Worm (Caenorhabditis elegans) whole organism, L1 larva: ENCODE data around the gene K01G5.8.

Experiments used
- aha-1 ChIP-seq: fragments of 150-350 bp; optimal IDR thresholded peaks from 2 replicates; lab custom pipeline; 2014; ENCODE audit warnings: missing biosample characterization, missing genetic modification characterization
- ama-1 ChIP-seq: fragments of 150-350 bp; optimal IDR thresholded peaks from 2 replicates; lab custom pipeline; 2014
- ceh-63 ChIP-seq: fragments of 200-800 bp; sonication (Bioruptor generic); optimal IDR thresholded peaks from 2 replicates; lab custom pipeline; 2018; ENCODE audit warnings: mild to moderate bottlenecking, missing genetic modification characterization, missing compliant biosample characterization
- ceh-8 ChIP-seq: fragments of 200-800 bp; sonication (Bioruptor generic); optimal IDR thresholded peaks from 2 replicates; lab custom pipeline; 2018; ENCODE audit warnings: mild to moderate bottlenecking, missing genetic modification characterization, moderate library complexity, missing compliant biosample characterization
- ces-1 ChIP-seq: fragments of 150-350 bp; optimal IDR thresholded peaks from 2 replicates; lab custom pipeline; 2014; ENCODE audit warnings: missing biosample characterization, missing genetic modification reagents, missing genetic modification characterization
- dsc-1 ChIP-seq: sonication (generic microtip); optimal IDR thresholded peaks from 2 replicates; lab custom pipeline; 2016; ENCODE audit warnings: mild to moderate bottlenecking, missing genetic modification characterization, missing compliant biosample characterization
- efl-1 ChIP-seq, 4 experiments: fragments of 150-350 bp; optimal IDR thresholded peaks in 3 of 4; peaks in 1 of 4; 1 replicate in 1 of 4; 2 replicates in 3 of 4; lab custom pipeline; 2014; ENCODE audit warnings: missing biosample characterization in 2 of 4, missing genetic modification characterization in 2 of 4, missing genetic modification reagents in 2 of 4
- egl-27 ChIP-seq, 2 experiments: fragments of 150-350 bp in 1 of 2; sonication (generic microtip); optimal IDR thresholded peaks; 3 replicates each; lab custom pipeline; 2017 to 2018; ENCODE audit warnings: missing biosample characterization in 2 of 2, missing genetic modification characterization in 2 of 2, missing genetic modification reagents in 2 of 2
- elt-3 ChIP-seq, 6 experiments: fragments of 150-350 bp in 1 of 6; sonication (generic microtip); optimal IDR thresholded peaks; 2 replicates each; lab custom pipeline; 2017 to 2018; ENCODE audit warnings: missing biosample characterization in 6 of 6, missing genetic modification characterization in 6 of 6, inconsistent platforms in 1 of 6
- fkh-4 ChIP-seq: sonication (generic microtip); optimal IDR thresholded peaks from 2 replicates; lab custom pipeline; 2016; ENCODE audit warnings: missing compliant biosample characterization, missing genetic modification characterization, borderline replicate concordance
- fkh-8 ChIP-seq: sonication (generic microtip); optimal IDR thresholded peaks from 2 replicates; lab custom pipeline; 2016; ENCODE audit warnings: mild to moderate bottlenecking, missing genetic modification characterization, missing compliant biosample characterization
- grh-1 ChIP-seq: fragments of 200-800 bp; sonication (Bioruptor generic); IDR thresholded peaks from 2 replicates; pipeline ENCODE4 v1.3.6; 2022; ENCODE audit warnings: missing genetic modification reagents, missing genetic modification characterization, missing compliant biosample characterization
- hlh-17 ChIP-seq: fragments of 200-800 bp; sonication (Bioruptor generic); optimal IDR thresholded peaks from 2 replicates; lab custom pipeline; 2018; ENCODE audit warnings: missing genetic modification characterization, mild to moderate bottlenecking, missing compliant biosample characterization, moderate library complexity, borderline replicate concordance
- hlh-4 ChIP-seq: sonication (generic microtip); optimal IDR thresholded peaks from 2 replicates; lab custom pipeline; 2016; ENCODE audit warnings: mild to moderate bottlenecking, missing genetic modification characterization, missing compliant biosample characterization
- irx-1 ChIP-seq: sonication (generic microtip); optimal IDR thresholded peaks from 2 replicates; lab custom pipeline; 2016; ENCODE audit warnings: missing genetic modification characterization, missing compliant biosample characterization
- isw-1 ChIP-seq: fragments of 200-800 bp; sonication (Bioruptor generic); IDR thresholded peaks from 2 replicates; pipeline ENCODE4 v1.3.6; 2022; ENCODE audit warnings: missing genetic modification characterization, missing compliant biosample characterization
- lin-14 ChIP-seq: fragments of 200-800 bp; sonication (Bioruptor generic); optimal IDR thresholded peaks from 2 replicates; lab custom pipeline; 2018; ENCODE audit warnings: mild to moderate bottlenecking, missing genetic modification characterization, moderate library complexity, missing compliant biosample characterization
- lir-3 ChIP-seq: sonication (generic microtip); optimal IDR thresholded peaks from 2 replicates; lab custom pipeline; 2016; ENCODE audit warnings: mild to moderate bottlenecking, missing genetic modification characterization, moderate library complexity, missing compliant biosample characterization; ENCODE audit not compliant: poor library complexity
- lsy-2 ChIP-seq, 2 experiments: fragments of 150-350 bp; optimal IDR thresholded peaks; 2 replicates each; lab custom pipeline; 2014; ENCODE audit warnings: missing biosample characterization in 2 of 2, missing genetic modification characterization in 2 of 2
- mef-2 ChIP-seq: fragments of 150-350 bp; optimal IDR thresholded peaks from 2 replicates; lab custom pipeline; 2014; ENCODE audit warnings: missing biosample characterization, missing genetic modification characterization
- mep-1 ChIP-seq: fragments of 150-350 bp; optimal IDR thresholded peaks from 2 replicates; lab custom pipeline; 2014; ENCODE audit warnings: missing biosample characterization, missing genetic modification characterization
- nhr-11 ChIP-seq: fragments of 150-350 bp; optimal IDR thresholded peaks from 2 replicates; lab custom pipeline; 2014; ENCODE audit warnings: missing biosample characterization, missing genetic modification characterization
- nhr-19 ChIP-seq: fragments of 200-800 bp; sonication (Bioruptor generic); conservative IDR thresholded peaks from 2 replicates; pipeline ENCODE4 v1.3.6; 2022; ENCODE audit warnings: missing genetic modification characterization, missing compliant biosample characterization
- nhr-28 ChIP-seq: fragments of 150-350 bp; optimal IDR thresholded peaks from 2 replicates; lab custom pipeline; 2014; ENCODE audit warnings: missing biosample characterization, missing genetic modification characterization
- nhr-47 ChIP-seq: sonication (generic microtip); optimal IDR thresholded peaks from 2 replicates; lab custom pipeline; 2016; ENCODE audit warnings: mild to moderate bottlenecking, missing genetic modification characterization, moderate library complexity, missing compliant biosample characterization
- nhr-85 ChIP-seq: sonication (generic microtip); peaks from one replicate; lab custom pipeline; 2016; ENCODE audit warnings: missing genetic modification characterization, inconsistent platforms, missing compliant biosample characterization
- pax-3 ChIP-seq: fragments of 200-800 bp; sonication (Bioruptor generic); optimal IDR thresholded peaks from 2 replicates; lab custom pipeline; 2018; ENCODE audit warnings: mild to moderate bottlenecking, missing genetic modification characterization, moderate library complexity, missing compliant biosample characterization
- pqm-1 ChIP-seq: sonication (generic microtip); optimal IDR thresholded peaks from 3 replicates; lab custom pipeline; 2017; ENCODE audit warnings: missing biosample characterization, missing genetic modification characterization
- rnt-1 ChIP-seq: sonication (generic microtip); optimal IDR thresholded peaks from 2 replicates; lab custom pipeline; 2016; ENCODE audit warnings: mild to moderate bottlenecking, missing genetic modification characterization, moderate library complexity, missing compliant biosample characterization
- skn-1 ChIP-seq: fragments of 150-350 bp; optimal IDR thresholded peaks from 2 replicates; lab custom pipeline; 2014; ENCODE audit warnings: missing biosample characterization, missing genetic modification characterization
- snpc-4 ChIP-seq: fragments of 150-350 bp; optimal IDR thresholded peaks from 2 replicates; lab custom pipeline; 2014; ENCODE audit warnings: missing biosample characterization, missing genetic modification characterization
- sptf-1 ChIP-seq: fragments of 150-350 bp; optimal IDR thresholded peaks from 2 replicates; lab custom pipeline; 2014; ENCODE audit warnings: missing biosample characterization, missing genetic modification characterization
- sup-37 ChIP-seq: fragments of 200-800 bp; sonication (Bioruptor generic); optimal IDR thresholded peaks from 2 replicates; lab custom pipeline; 2018; ENCODE audit warnings: mild to moderate bottlenecking, missing genetic modification characterization, missing compliant biosample characterization
- xbp-1 ChIP-seq: sonication (generic microtip); optimal IDR thresholded peaks from 2 replicates; lab custom pipeline; 2016; ENCODE audit warnings: missing genetic modification characterization, missing compliant biosample characterization
- zag-1 ChIP-seq: fragments of 150-350 bp; optimal IDR thresholded peaks from 2 replicates; lab custom pipeline; 2014; ENCODE audit warnings: missing biosample characterization, missing genetic modification characterization
- zip-4 ChIP-seq: fragments of 200-800 bp; sonication (Bioruptor generic); optimal IDR thresholded peaks from 2 replicates; lab custom pipeline; 2018; ENCODE audit warnings: mild to moderate bottlenecking, missing genetic modification characterization, moderate library complexity, missing compliant biosample characterization

Gene K01G5.8

ce11 chrIII:10740518-10740917 lies at the start of gene K01G5.8:
K01G5.8 (minus strand) TSS chrIII:10740772.
- TF ChIP-seq efl-1 (optimal IDR thresholded peaks at IDR 0.05; lab: Kevin White, UChicago) (no peak), efl-1 (GFP tag; optimal IDR thresholded peaks at IDR 0.05 in 1 of 2; lab: Kevin White, UChicago) (peak in 1 of 2 experiments; percentile 72), mep-1 (tag; lab: Kevin White, UChicago) (no peak)

DNA sequence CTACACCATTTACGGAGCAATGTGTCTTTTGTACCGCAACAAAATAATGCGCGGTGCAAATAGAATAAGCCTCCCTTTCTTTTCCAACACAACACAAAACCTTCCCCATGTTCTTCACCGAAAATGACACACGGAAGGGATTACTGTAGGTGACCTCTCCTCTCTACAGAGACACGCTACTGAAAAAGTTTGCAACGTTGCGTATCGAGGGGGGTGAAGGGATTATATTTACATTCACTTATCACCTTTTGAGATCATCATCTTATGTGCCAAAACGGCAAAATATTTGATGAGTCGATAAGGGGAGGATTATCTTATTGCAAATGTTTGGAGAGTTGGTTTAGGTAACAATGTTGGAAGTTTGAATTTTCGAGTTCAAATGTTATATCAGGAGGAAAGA lies 42.5 kb upstream of the K01G5.8 start:
- TF ChIP-seq sptf-1 (no peak), elt-3 (tag; optimal IDR thresholded peaks at IDR 0.05; lab: Kevin White, UChicago) (no peak), rnt-1 (tag; lab: Kevin White, UChicago) (no peak), xbp-1 (tag; lab: Kevin White, UChicago) (no peak), zag-1 (tag; lab: Kevin White, UChicago) (no peak), sup-37 (no peak), hlh-4 (tag; lab: Kevin White, UChicago) (no peak), lir-3 (no peak), ces-1 (GFP tag; lab: Kevin White, UChicago) (no peak), ceh-63 (GFP tag; lab: Kevin White, UChicago) (no peak), irx-1 (tag; lab: Kevin White, UChicago) (no peak)

DNA sequence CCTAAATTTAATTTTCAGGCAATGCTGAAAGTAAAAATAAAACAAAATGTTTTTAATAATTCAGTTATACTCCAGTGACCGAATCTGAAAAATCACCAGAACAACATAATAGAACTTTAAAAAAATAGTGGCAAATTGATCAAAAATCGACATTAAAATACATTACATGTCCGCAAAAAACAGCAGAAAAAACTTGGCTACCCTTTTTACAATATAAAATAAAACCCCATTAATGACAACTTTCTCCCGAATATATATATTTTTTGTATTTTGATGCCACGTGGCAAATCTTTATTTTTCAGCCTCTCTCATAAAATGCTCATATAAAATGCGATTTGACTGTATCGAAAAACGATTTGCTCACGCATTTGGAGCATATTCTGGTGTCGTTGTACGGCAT lies 41.0 kb upstream of the K01G5.8 start, which contains the start of gene ptr-19:
Gene ptr-19, plus strand, starts transcription at position 301 of the 400 bp plus-strand sequence.
- TF ChIP-seq fkh-8 (tag; lab: Kevin White, UChicago) (no peak), nhr-85 (tag; lab: Kevin White, UChicago) (peak; percentile 47), efl-1 (optimal IDR thresholded peaks at IDR 0.05; lab: Kevin White, UChicago) (no peak), efl-1 (GFP tag; optimal IDR thresholded peaks at IDR 0.05 in 1 of 2; lab: Kevin White, UChicago) (peak in 1 of 2 experiments; percentile 69), nhr-28 (tag; lab: Kevin White, UChicago) (no peak), skn-1 (tag; lab: Kevin White, UChicago) (no peak)

DNA sequence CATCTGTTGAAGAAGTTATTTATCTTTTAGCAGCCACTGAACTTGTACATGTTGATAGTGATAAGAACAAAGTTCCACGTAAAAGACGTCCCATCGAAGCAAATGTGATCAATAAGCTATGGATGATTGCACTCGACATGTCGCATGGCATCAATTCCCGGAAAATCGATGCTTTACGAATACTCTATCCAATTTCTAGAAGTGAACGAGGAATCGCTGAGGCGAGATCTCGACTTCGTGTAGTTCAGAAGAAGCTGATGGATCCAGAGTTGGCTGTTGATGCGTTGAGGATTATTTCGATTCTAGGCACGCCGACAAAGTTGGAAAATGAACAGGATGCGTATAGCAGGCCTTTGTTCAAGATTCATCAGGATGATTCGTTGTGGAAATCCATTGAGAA lies 29.1 kb upstream of the K01G5.8 start:
- TF ChIP-seq mef-2 (tag; lab: Kevin White, UChicago) (no peak), efl-1 (optimal IDR thresholded peaks at IDR 0.05; lab: Kevin White, UChicago) (no peak), efl-1 (GFP tag; optimal IDR thresholded peaks at IDR 0.05 in 1 of 2; lab: Kevin White, UChicago) (peak in 1 of 2 experiments; percentile 73), nhr-19 (GFP tag; lab: Robert Waterston, UW) (no peak), aha-1 (tag; lab: Kevin White, UChicago) (no peak), fkh-4 (no peak), skn-1 (tag; lab: Kevin White, UChicago) (no peak), pqm-1 (tag; lab: Kevin White, UChicago) (no peak), egl-27 (tag; optimal IDR thresholded peaks at IDR 0.05; lab: Kevin White, UChicago) (no peak)

ce11 chrIII:10763032-10763431 lies 22.5 kb upstream of the K01G5.8 start, which contains the start of gene dpy-28:
dpy-28 (plus strand) TSS chrIII:10763131.
- TF ChIP-seq lin-14 (no peak), ama-1 (lab: Kevin White, UChicago) (peak; percentile 31), egl-27 (tag; optimal IDR thresholded peaks at IDR 0.05; lab: Kevin White, UChicago) (no peak), lsy-2 (tag; optimal IDR thresholded peaks at IDR 0.05; lab: Kevin White, UChicago) (no peak), efl-1 (optimal IDR thresholded peaks at IDR 0.05; lab: Kevin White, UChicago) (no peak), efl-1 (GFP tag; optimal IDR thresholded peaks at IDR 0.05 in 1 of 2; lab: Kevin White, UChicago) (peak in 1 of 2 experiments; percentile 82), nhr-47 (tag; lab: Kevin White, UChicago) (peak; percentile 27), nhr-28 (tag; lab: Kevin White, UChicago) (no peak), grh-1 (no peak)

- TF ChIP-seq fkh-4: peak; percentile 98
- TF ChIP-seq ces-1 (GFP tag; lab: Kevin White, UChicago): peak; percentile 91
- TF ChIP-seq nhr-11 (tag; lab: Kevin White, UChicago): peak; percentile 98
- peak; percentile 100 for TF ChIP-seq efl-1 (optimal IDR thresholded peaks at IDR 0.05; lab: Kevin White, UChicago)
- TF ChIP-seq efl-1 (GFP tag; optimal IDR thresholded peaks at IDR 0.05 in 1 of 2; lab: Kevin White, UChicago): peak; percentile 99 to 100
- peak; percentile 93 for TF ChIP-seq snpc-4 (tag; lab: Kevin White, UChicago)
- peak; percentile 100 for TF ChIP-seq lin-14
- peak; percentile 99 for TF ChIP-seq ceh-8 (GFP tag; lab: Kevin White, UChicago)
- peak; percentile 100 for TF ChIP-seq sup-37
- TF ChIP-seq nhr-28 (tag; lab: Kevin White, UChicago): peak; percentile 57
- peak; percentile 99 for TF ChIP-seq skn-1 (tag; lab: Kevin White, UChicago)
- peak; percentile 100 for TF ChIP-seq pax-3 (tag; lab: Kevin White, UChicago)
- no peak for TF ChIP-seq hlh-17
- TF ChIP-seq rnt-1 (tag; lab: Kevin White, UChicago): peak; percentile 100
- peak; percentile 98 for TF ChIP-seq zip-4 (GFP tag; lab: Kevin White, UChicago)
- TF ChIP-seq ceh-63 (GFP tag; lab: Kevin White, UChicago): peak; percentile 100
- TF ChIP-seq sptf-1: no peak
- TF ChIP-seq dsc-1: peak; percentile 100
- peak; percentile 100 for TF ChIP-seq isw-1 (GFP tag; lab: Robert Waterston, UW)
Measured at ce11 chrIII:10759050-10760023, 18.8 kb upstream of the K01G5.8 start, which contains the start of gene tasp-1. tasp-1 (plus strand) TSS chrIII:10759307.
